Fruit fly (Drosophila melanogaster): ENCODE data around the gene naz.

Gene naz

dm6 chr3R:18309910-18310309 lies 18.8 kb downstream of the naz start:
- no peak for TF ChIP-seq odd (GFP tag; optimal IDR thresholded peaks at IDR 0.05)
- TF ChIP-seq sd (tag; optimal IDR thresholded peaks at IDR 0.05): peak; percentile 75
- TF ChIP-seq sens (GFP tag): peak; percentile 16
- TF ChIP-seq zen (tag; optimal IDR thresholded peaks at IDR 0.05): peak; percentile 26
- TF ChIP-seq dimm (GFP tag; IDR thresholded peaks at IDR 0.05): no peak
- peak; percentile 22 for TF ChIP-seq cg (GFP tag; optimal IDR thresholded peaks at IDR 0.05)
- TF ChIP-seq Med (GFP tag): peak; percentile 61
- TF ChIP-seq CG8290 (GFP tag; optimal IDR thresholded peaks at IDR 0.05): no peak
- TF ChIP-seq CG8290 (tag; optimal IDR thresholded peaks at IDR 0.05): no peak
- TF ChIP-seq D19B (GFP tag; optimal IDR thresholded peaks at IDR 0.05): no peak
- TF ChIP-seq B-H1 (GFP tag; IDR thresholded peaks at IDR 0.05): no peak
- TF ChIP-seq CG16779 (GFP tag; IDR thresholded peaks at IDR 0.05): no peak
- TF ChIP-seq CG10543 (GFP tag; optimal IDR thresholded peaks at IDR 0.05): no peak

dm6 chr3R:18302749-18303148 lies 26.0 kb downstream of the naz start, which contains the start of gene CG7126:
CG7126 (minus strand) TSS chr3R:18302849.
- TF ChIP-seq CG11504 (tag; optimal IDR thresholded peaks at IDR 0.05): peak; percentile 13
- peak; percentile 6 for TF ChIP-seq CG10979 (tag; optimal IDR thresholded peaks at IDR 0.05)
- 0 out of 2 replicates have a peak, but pooled peaks have one; percentile 20 for TF ChIP-seq CG5953 (GFP tag; IDR thresholded peaks at IDR 0.05)
- no peak for TF ChIP-seq Hr3 (GFP tag; optimal IDR thresholded peaks at IDR 0.05)

- TF ChIP-seq zfh1 (GFP tag; IDR thresholded peaks at IDR 0.05) (no peak), jumu (GFP tag; optimal IDR thresholded peaks at IDR 0.05) (no peak), CG14441 (GFP tag; IDR thresholded peaks at IDR 0.05) (no peak), CG13123 (GFP tag; optimal IDR thresholded peaks at IDR 0.05) (no peak), sr (GFP tag; IDR thresholded peaks at IDR 0.05) (no peak), chinmo (GFP tag; IDR thresholded peaks at IDR 0.05; ENCODE audit: partially characterized antibody) (no peak), wek (GFP tag; optimal IDR thresholded peaks at IDR 0.05) (no peak), CG5180 (GFP tag; optimal IDR thresholded peaks at IDR 0.05) (no peak), ac (GFP tag; optimal IDR thresholded peaks at IDR 0.05) (no peak), Aef1 (GFP tag; IDR thresholded peaks at IDR 0.05) (no peak), crp (GFP tag; optimal IDR thresholded peaks at IDR 0.05) (peak; percentile 66 to 96), CG10979 (tag; optimal IDR thresholded peaks at IDR 0.05) (no peak), YL-1 (GFP tag; optimal IDR thresholded peaks at IDR 0.05) (peak; percentile 83), Lhr (GFP tag; optimal IDR thresholded peaks at IDR 0.05) (no peak), CG13287 (GFP tag; IDR thresholded peaks at IDR 0.05; ENCODE audit: partially characterized antibody) (peak; percentile 79), CG12219 (GFP tag; optimal IDR thresholded peaks at IDR 0.05) (no peak), Dref (GFP tag; IDR thresholded peaks at IDR 0.05) (peak; percentile 99), lmd (GFP tag; IDR thresholded peaks at IDR 0.05) (no peak), NfI (GFP tag; optimal IDR thresholded peaks at IDR 0.05) (no peak), Deaf1 (tag; optimal IDR thresholded peaks at IDR 0.05) (no peak), CG1529 (GFP tag; optimal IDR thresholded peaks at IDR 0.05) (no peak), CG7839 (tag; optimal IDR thresholded peaks at IDR 0.05) (no peak), Ets97D (GFP tag; optimal IDR thresholded peaks at IDR 0.05) (peak; percentile 76), Hmx (GFP tag; optimal IDR thresholded peaks at IDR 0.05) (no peak), slp2 (GFP tag; optimal IDR thresholded peaks at IDR 0.05) (no peak), CG2129 (GFP tag; IDR thresholded peaks at IDR 0.05; ENCODE audit: partially characterized antibody) (peak; percentile 20; the same call in 1 of the 2 replicates), Doc3 (GFP tag; IDR thresholded peaks at IDR 0.05; ENCODE audit: partially characterized antibody) (peak; percentile 58; the same call in 2 of the 3 replicates), dysf (GFP tag; IDR thresholded peaks at IDR 0.05) (no peak), p53 (GFP tag; optimal IDR thresholded peaks at IDR 0.05) (no peak), Opbp (GFP tag; IDR thresholded peaks at IDR 0.05; ENCODE audit: partially characterized antibody) (peak; percentile 63; the same call in 2 of the 3 replicates), sens (GFP tag) (peak; percentile 70), twi (tag; optimal IDR thresholded peaks at IDR 0.05) (peak; percentile 49), so (GFP tag; IDR thresholded peaks at IDR 0.05) (no peak), Hand (GFP tag; optimal IDR thresholded peaks at IDR 0.05) (no peak)
Measured at dm6 chr3R:18301569-18301968, 27.2 kb downstream of the naz start, which contains the start of gene Polr1E. Polr1E (minus strand) TSS chr3R:18301728.

All from whole organism, embryonic.